Fruit fly (Drosophila melanogaster) ovary, adult (tissue): ENCODE measurements around the gene jvl.

Experiments
- CG17801 ChIP-seq: fragments of 200-800 bp; optimal IDR thresholded peaks from 2 replicates; lab custom pipeline; 2019; ENCODE audit warnings: missing biosample characterization, mild to moderate bottlenecking, missing genetic modification characterization, moderate library complexity; ENCODE audit not compliant: partially characterized antibody

The jvl gene

DNA sequence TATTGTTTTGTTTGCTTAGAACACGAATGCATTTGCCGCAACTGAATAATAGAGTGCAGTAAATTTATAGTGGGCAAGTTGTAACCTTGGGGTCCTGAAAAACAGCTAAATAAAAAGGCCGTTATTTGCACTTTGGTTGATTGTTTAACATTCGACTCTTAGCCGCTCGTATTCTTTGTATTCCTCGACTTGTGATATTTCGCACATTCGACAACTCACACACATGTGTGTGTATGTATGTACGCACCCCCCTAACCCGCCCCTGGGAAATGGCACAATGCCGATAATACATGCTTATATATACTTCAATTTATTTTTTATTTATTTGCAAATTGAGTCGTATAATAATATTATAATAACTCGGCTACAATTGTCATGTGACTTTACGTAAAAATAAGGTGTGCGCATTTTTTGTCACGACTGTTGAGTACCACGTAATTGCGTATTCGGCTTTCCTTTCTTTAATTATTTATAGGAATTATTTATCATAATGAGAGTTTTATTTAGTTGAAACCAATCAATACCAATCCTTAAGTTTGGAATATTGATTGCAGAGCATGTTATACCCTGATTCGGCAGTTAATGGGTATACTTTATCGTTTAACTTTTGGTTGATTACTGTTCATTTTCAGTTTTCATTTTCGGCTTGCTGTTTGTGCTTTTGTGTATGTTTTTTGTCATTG, 13.6 kb downstream of the jvl start:
- TF ChIP-seq CG17801, result peak; percentile 92

DNA sequence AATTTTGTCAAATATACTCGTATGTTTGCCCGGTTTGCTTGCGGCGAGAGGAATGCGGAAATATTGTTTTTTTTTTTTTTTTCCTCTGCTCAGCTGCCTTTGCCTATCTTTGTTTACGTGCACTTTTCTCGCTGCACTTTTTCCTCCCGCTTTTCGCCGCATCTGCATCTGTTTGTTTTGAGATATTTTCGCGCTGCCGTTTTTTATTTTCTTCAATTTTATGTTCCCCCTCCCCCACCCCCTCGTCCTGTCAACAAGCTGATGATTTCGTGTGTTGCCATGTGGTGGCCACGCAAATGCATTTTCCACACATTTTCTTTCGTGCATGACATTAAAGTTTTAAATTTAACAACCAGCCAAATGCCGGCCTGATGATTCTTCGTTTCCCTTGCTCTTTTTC, 14.7 kb downstream of the jvl start:
- no peak for TF ChIP-seq CG17801

DNA sequence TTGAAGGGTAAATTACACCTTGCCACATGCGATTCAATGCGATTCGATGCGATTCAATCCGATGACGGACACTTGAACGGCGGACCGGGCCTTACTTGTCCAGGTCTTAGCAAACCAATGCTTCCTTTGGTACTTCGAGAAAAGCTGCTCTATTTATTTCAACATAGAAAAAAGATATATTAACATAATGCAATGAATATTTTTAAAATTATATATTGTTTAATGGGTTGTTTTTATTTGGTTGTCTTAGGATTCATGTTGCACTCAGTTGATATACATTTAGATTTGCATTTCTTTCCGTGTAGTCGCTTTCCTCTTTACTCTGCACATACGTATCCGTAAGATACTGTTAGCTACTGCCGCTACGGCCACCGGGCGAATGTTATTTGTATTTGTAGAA, 16.9 kb downstream of the jvl start:
- no peak for TF ChIP-seq CG17801

DNA sequence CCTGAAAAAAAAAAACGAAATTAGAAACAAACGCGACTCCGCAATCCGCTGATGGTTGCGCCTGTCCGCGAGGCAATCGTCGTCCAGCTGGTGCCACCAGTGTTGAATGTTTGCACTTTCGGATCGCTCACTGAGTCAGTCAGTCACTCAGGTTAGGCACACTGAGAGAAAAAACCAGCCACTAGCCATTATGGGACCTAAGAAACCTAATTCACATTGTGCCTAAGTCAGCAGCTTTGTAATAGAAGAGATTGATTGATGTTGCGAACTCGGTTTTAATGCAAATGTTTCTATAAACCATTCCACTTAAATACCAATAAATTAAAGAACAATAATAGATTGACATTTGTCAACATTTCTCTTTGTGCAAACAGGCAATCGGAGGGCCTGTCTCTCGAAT, 19.7 kb downstream of the jvl start:
- no peak for TF ChIP-seq CG17801

DNA sequence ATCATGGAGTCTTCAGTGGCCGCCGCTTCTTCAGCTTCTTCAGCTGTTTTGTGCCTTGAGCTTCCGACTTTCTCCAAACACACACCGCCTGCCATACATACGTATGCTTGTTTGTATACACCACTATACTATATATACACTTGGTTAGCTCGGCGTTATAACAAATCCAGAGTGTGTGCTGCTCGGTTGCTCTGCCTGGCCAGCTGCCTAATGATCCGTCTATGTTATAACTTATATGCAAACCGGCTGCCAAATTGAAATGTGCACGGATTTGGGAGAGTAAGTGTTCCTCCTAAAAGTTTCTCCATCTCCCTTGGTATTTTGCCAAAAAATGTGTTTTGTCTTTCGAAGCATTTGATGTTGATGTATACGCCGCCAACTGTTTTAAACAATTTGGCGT, 22.1 kb downstream of the jvl start:
- no peak for TF ChIP-seq CG17801

DNA sequence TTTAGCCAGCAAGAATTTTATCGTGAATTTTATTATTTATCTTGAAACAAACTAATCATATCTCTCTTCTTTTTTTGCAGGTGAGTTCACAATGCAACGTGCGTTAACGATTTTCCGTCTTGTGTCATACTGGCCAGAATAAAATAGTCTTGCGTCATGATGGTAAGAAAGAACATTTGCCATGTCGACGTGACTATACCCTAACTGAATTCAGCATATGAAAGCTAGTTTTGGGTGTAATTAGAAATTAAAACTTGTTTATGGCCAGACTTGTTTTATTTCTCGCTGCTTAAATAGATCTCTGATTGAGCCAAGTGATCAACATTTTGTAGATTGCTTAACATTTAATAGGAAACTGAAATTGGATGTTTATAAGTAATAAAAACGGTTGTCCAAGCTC, 22.7 kb downstream of the jvl start:
- TF ChIP-seq CG17801, result no peak

DNA sequence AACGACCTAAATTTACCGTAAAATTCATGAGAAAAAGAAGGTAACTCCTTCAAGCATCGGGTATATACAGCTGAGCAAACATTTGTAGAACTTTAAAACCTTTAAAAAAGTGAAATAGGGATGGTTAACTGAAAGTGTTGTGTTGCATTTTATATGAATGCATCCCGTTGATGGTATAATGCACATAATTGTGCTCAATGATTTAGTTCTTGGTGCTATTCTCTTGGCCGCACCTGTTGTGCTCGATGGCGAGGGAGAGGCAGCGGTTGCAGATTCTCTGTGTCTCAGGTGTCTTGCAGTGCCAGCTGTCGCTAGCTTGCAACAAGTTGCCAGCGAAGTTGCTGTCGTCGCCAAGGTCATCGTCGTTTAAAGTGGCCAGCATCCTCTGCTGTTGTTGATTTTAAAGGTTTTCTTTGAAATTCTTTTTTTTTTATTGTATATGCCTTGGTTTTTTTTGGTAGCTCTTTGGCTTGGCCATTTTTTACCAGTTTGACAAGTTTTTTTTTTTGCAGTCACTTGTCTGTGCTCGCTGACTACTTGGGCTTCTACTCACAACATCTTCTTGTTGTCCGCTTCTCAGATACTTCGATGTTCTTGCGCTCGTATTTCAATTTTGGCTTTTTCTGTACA, 24.1 kb downstream of the jvl start:
- TF ChIP-seq CG17801, result no peak

DNA sequence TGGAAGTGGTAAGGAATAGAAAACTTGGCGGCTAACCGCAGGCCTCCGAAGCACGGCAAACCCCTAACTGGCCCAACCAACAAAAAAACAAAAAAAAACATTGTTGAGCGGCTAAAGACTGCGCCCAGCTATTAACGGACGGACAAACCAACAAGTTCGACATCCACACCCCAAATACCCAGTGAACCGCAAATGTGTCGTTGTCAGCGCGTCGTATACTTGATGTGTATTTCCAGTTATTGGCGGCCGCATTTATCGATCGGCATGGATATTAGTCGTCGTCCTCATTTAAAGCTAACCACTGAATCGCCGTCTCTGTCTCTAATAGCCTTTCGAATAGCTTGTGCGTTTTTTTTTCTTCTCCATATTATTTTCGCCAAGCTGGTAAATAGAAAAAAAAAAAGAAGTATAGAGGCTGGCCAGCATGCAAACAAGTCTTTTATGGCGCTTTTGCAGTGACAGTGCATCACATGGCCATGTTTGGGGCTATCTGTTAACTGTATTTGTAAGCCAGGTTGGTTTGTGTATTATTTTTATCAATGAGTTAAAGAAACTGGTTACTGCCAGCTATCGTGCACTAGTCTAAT, 25.1 kb downstream of the jvl start:
- TF ChIP-seq CG17801, result no peak

DNA sequence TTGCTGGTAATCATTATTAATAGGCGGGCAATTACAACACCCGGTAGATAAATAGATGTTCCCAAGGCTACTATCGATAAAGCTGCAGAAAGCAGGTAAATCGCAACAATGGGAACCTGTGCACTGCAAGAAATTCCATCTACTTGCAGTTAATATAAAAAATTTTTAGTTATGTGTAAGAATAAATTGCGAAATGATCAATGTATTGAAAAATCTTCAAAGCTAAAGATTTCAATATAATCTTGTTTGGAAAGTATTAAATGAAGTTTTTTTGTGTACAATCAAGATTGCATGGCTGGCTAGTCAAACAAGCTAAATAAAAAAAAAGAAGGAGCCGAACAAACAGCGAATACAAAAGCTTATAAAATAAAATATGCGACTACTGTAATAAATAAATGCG, 34.0 kb downstream of the jvl start:
- no peak for TF ChIP-seq CG17801

DNA sequence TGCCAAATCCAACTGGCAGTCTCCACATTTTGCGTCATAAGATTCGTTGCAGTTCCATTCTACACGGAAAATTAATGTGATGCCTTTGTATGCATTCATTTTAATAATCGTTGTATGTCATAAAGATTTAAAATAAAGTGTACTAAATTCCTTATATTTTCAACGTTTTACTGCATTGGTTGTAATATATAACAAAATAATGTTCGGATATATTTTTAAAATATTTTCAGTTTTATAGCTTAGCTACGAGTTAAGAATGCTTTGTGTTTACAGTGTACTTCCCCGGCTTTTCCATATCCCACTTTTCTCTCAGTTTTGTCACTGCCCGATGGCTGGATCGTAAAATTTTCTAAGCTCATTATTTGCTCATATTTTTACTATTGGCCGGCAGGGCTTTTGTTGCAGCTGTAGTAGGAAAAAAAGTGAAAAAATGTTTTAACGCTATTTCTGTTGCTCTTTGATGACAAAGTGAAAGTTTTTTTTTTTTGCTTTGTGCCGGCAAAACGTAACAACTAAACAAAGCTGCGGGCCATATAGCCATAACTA, 38.4 kb downstream of the jvl start:
- TF ChIP-seq CG17801, result no peak

DNA sequence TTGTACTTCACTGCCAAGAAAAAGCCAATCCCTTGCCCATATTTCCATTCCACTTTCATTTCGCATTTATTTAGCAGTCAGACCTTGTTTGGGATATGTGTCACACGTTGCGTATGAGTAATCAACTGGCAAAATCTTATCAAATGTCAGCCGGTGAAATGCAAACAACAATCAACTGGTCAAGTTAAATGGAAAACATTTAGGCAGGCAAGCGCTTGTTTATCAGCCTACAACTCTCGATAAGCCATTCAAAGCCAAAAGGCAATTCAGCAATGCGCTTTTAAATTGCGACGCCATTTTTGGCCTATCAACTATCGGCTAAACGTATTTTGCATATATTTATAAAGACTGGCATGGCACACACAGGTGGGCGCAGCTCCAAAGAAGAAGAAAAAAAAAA, 39.4 kb downstream of the jvl start:
- TF ChIP-seq CG17801, result no peak

DNA sequence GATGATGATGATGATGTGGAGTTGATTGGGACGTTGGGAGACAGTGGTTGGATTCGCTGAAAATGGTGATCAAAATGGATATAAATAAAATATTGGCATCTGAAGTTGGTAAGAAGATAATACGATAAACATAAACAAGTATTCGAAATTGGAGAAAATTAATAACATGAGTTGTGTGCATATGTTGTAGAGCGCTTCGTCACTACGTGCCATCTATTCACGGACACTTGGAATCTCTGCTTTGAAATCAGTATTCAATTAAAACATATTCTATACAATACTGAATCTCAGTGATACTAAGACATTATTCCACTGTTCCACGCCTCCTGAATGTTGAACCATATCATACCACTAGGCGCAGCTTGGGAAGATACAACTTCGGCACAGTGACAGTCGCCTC, 44.0 kb downstream of the jvl start:
- no peak for TF ChIP-seq CG17801

DNA sequence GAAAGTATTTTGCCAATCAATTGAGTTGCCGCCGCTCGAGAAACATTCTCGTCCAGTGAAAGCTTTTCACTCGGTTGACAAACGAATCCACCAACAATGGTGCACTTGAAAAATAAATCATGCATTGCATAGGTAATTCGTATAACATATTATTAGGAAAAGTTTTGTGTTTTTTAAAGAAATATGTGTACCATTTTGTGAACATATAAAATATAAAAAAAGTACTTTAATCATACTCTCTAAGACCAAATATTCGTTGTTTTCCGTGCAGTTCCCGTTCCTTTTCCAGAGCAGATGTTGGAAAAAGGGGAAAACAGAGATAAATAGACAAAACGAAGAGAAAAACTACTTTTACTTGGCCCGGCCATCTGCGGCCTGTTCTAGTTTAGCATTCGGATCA, 45.3 kb downstream of the jvl start:
- TF ChIP-seq CG17801, result no peak

DNA sequence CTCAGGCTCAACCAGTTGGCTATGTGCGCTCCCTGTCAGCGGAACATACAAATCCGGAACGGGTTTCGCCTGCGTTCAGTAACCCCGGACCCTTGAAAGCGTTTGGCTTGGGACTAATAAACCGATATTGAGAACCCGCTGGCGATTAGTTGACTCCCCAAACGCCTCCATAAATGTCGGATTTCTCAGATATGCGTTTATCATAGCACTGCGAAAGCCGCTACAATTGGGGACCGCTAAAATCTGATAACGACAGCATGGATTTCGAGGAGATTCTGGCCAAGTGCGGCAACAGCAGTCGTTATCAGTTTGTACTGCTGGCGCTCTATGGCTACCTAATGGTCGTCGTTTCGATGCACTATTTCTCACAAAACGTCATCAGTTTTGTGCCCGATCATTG, 54.9 kb downstream of the jvl start, which contains the start of gene CG14855:
TSS of gene CG14855 (plus strand) at position 12 of the 400 bp plus-strand sequence.
- no peak for TF ChIP-seq CG17801

DNA sequence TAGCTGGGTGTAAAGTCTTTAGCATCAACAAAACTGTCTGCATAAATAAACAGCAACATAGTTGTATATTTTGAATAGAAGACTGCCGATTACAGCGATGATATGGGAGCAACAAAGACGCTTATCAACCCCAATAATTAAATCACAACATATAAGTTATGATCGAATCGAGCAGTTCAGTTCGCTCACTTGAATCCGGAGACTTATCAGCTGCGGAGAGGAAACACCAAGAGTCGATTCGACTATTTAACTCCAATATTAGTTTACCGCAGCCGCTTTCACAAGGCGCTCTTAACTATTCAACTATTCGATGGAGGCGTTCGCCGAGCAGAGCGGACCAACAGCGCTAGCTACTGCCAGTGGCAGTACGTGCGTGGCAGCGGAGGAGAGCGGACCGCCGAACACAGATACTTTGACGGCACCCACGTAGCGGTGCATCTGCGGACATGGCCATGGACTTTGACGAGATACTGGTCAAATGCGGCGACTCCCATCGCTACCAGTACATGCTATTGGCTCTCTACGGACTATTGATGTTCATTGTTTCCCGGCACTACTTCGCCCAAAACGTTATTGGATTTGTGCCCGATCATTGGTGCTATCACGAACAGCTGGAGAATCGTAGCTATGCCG, 57.4 kb downstream of the jvl start, which contains the start of gene CG14856:
TSS of gene CG14856 (plus strand) at position 361 of the 633 bp plus-strand sequence.
- no peak for TF ChIP-seq CG17801

DNA sequence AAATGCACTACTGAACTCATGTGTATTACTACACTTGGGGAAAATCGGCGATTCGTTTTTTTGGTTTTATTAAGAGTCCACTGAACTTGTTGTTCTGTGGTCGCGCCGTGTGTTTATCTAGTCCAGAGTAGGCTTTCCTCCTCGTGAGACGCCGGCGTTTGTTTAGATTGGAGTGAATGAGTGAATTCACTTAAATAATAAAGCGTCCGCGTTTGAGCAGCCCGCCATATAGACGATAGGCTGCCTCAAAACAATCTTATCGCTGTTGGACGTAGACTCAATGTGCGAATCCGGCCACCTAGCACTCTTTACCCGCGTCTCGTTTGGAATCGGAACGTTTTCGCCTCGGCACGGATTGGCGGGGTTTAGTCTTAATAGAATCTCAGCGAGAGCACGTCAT, 60.0 kb downstream of the jvl start, which contains the start of gene CG14857:
TSS of gene CG14857 (plus strand) at position 367 of the 400 bp plus-strand sequence.
- TF ChIP-seq CG17801, result no peak

DNA sequence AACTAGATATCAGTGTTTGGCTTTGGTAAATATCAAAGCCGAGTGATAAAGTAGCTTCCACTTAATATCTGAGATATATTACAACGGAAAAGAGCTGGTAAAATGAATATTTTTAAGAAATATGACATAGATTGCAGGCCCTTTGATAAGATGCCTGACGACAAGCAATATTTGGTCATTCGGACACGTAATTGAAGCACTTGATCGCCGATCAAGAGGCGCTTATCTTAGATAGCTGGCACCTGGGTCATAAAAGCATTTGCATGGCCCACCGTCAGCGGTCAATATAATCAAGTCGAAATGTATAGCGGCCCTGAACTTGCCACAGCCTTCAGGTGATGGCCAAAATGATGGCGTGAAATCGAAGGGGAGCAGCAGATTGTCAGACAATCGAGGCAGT, 69.3 kb downstream of the jvl start:
- TF ChIP-seq CG17801, result no peak
